Fruit fly (Drosophila melanogaster) whole organism, embryonic: Measurements from ENCODE around the gene Idh3b.

ENCODE experiments used
- Atf6 ChIP-seq: fragments of 200-800 bp; sonication (Bioruptor generic); IDR thresholded peaks from 2 replicates; pipeline ENCODE4 v1.3.6; 2022; ENCODE audit warnings: missing biosample characterization, missing genetic modification characterization
- CG13123 ChIP-seq: fragments of 200-800 bp; sonication (Bioruptor generic); optimal IDR thresholded peaks from 2 replicates; lab custom pipeline; 2016; ENCODE audit warnings: missing biosample characterization, missing genetic modification characterization
- CG14860 ChIP-seq: fragments of 200-800 bp; sonication (Bioruptor generic); IDR thresholded peaks from 3 replicates; pipeline ENCODE4 v1.3.6; 2022; ENCODE audit warnings: missing biosample characterization, missing genetic modification characterization; ENCODE audit not compliant: partially characterized antibody
- CG16779 ChIP-seq: fragments of 200-800 bp; sonication (Bioruptor generic); IDR thresholded peaks from 2 replicates; pipeline ENCODE4 v1.3.6; 2022; ENCODE audit warnings: missing biosample characterization, missing genetic modification characterization
- CG16813 ChIP-seq: fragments of 200-800 bp; sonication (Bioruptor generic); IDR thresholded peaks from 3 replicates; pipeline ENCODE4 v1.3.6; 2022; ENCODE audit warnings: missing biosample characterization, missing genetic modification characterization; ENCODE audit not compliant: partially characterized antibody
- CG18011 ChIP-seq: fragments of 200-800 bp; sonication (Bioruptor generic); optimal IDR thresholded peaks from 2 replicates; lab custom pipeline; 2017; ENCODE audit warnings: missing biosample characterization, missing genetic modification characterization, mild to moderate bottlenecking, moderate library complexity, missing genotype
- CG18476 ChIP-seq: fragments of 200-800 bp; sonication (Bioruptor generic); optimal IDR thresholded peaks from 2 replicates; lab custom pipeline; 2016; ENCODE audit warnings: missing biosample characterization, mild to moderate bottlenecking, missing genetic modification characterization
- CG2116 ChIP-seq: fragments of 200-800 bp; sonication (Bioruptor generic); optimal IDR thresholded peaks from 3 replicates; lab custom pipeline; 2018; ENCODE audit warnings: missing biosample characterization, mild to moderate bottlenecking, missing genetic modification characterization
- CG2199 ChIP-seq: fragments of 200-800 bp; sonication (Bioruptor generic); IDR thresholded peaks from 3 replicates; pipeline ENCODE4 v1.3.6; 2022; ENCODE audit warnings: missing biosample characterization, missing genetic modification characterization
- CG33557 ChIP-seq: fragments of 200-800 bp; sonication (Bioruptor generic); optimal IDR thresholded peaks from 2 replicates; lab custom pipeline; 2019; ENCODE audit warnings: missing biosample characterization, mild to moderate bottlenecking, missing genetic modification characterization, moderate library complexity
- CG3847 ChIP-seq: fragments of 200-800 bp; sonication (Bioruptor generic); IDR thresholded peaks from 2 replicates; pipeline ENCODE4 v1.3.6; 2022; ENCODE audit warnings: missing biosample characterization, missing genetic modification characterization
- CG4282 ChIP-seq: fragments of 200-800 bp; sonication (Bioruptor generic); optimal IDR thresholded peaks from 2 replicates; lab custom pipeline; 2016; ENCODE audit warnings: missing biosample characterization, missing genetic modification characterization
- CG6689 ChIP-seq: fragments of 200-800 bp; sonication (Bioruptor generic); IDR thresholded peaks from 2 replicates; pipeline ENCODE4 v1.3.6; 2022; ENCODE audit warnings: missing biosample characterization, missing genetic modification characterization
- CG9932 ChIP-seq: fragments of 200-800 bp; sonication (Bioruptor generic); IDR thresholded peaks from 2 replicates; pipeline ENCODE4 v1.3.6; 2022; ENCODE audit warnings: missing biosample characterization, missing genetic modification characterization
- D19B ChIP-seq: fragments of 200-800 bp; sonication (Bioruptor generic); optimal IDR thresholded peaks from 2 replicates; lab custom pipeline; 2017; ENCODE audit warnings: missing biosample characterization, mild to moderate bottlenecking, missing genetic modification characterization
- Dek ChIP-seq: fragments of 200-800 bp; sonication (Bioruptor generic); optimal IDR thresholded peaks from 3 replicates; lab custom pipeline; 2019; ENCODE audit warnings: missing biosample characterization, mild to moderate bottlenecking, missing genetic modification characterization, moderate library complexity
- Dfd ChIP-seq, 2 experiments: fragments of >200 bp; optimal IDR thresholded peaks; 2 replicates each; lab custom pipeline; 2017; ENCODE audit warnings: missing biosample characterization in 2 of 2, missing genetic modification characterization in 2 of 2
- Fer1 ChIP-seq: fragments of 200-800 bp; sonication (Bioruptor generic); optimal IDR thresholded peaks from 2 replicates; lab custom pipeline; 2017; ENCODE audit warnings: missing biosample characterization, mild to moderate bottlenecking, missing genetic modification characterization
- Hr78 ChIP-seq, 2 experiments: fragments of 200-800 bp in 1 of 2; fragments of >200 bp in 1 of 2; sonication (Bioruptor generic) in 1 of 2; optimal IDR thresholded peaks; 2 replicates each; lab custom pipeline; 2017 to 2019; ENCODE audit warnings: missing biosample characterization in 2 of 2, missing genetic modification characterization in 2 of 2, mild to moderate bottlenecking in 1 of 2, moderate library complexity in 1 of 2
- MTF-1 ChIP-seq: fragments of 200-800 bp; sonication (Bioruptor generic); optimal IDR thresholded peaks from 2 replicates; lab custom pipeline; 2018; ENCODE audit warnings: missing biosample characterization, mild to moderate bottlenecking, missing genetic modification characterization, borderline replicate concordance
- NC2α ChIP-seq: fragments of 200-800 bp; sonication (Bioruptor generic); optimal IDR thresholded peaks from 2 replicates; lab custom pipeline; 2016; ENCODE audit warnings: missing biosample characterization, missing genetic modification characterization
- Opbp ChIP-seq: fragments of 200-800 bp; sonication (Bioruptor generic); IDR thresholded peaks from 3 replicates; pipeline ENCODE4 v1.3.6; 2022; ENCODE audit warnings: missing biosample characterization, missing genetic modification characterization; ENCODE audit not compliant: partially characterized antibody
- Pdp1 ChIP-seq, 2 experiments: fragments of 200-800 bp; sonication (Bioruptor generic); optimal IDR thresholded peaks; 3 replicates each; lab custom pipeline; 2016; ENCODE audit warnings: missing biosample characterization in 2 of 2, missing genetic modification characterization in 2 of 2, mild to moderate bottlenecking in 1 of 2, moderate library complexity in 1 of 2
- Trl ChIP-seq, 3 experiments: fragments of >200 bp in 2 of 3; fragments of 200-800 bp in 1 of 3; sonication (Bioruptor generic) in 1 of 3; optimal IDR thresholded peaks; 2 replicates in 1 of 3; 3 replicates in 2 of 3; lab custom pipeline; 2016 to 2017; ENCODE audit warnings: missing biosample characterization in 1 of 3, missing genetic modification characterization in 1 of 3
- chm ChIP-seq: fragments of 200-800 bp; sonication (Bioruptor generic); IDR thresholded peaks from 2 replicates; pipeline ENCODE4 v1.3.6; 2022; ENCODE audit warnings: missing biosample characterization, missing genetic modification characterization
- ci ChIP-seq: fragments of 200-800 bp; sonication (Bioruptor generic); IDR thresholded peaks from 3 replicates; pipeline ENCODE4 v1.3.6; 2022; ENCODE audit warnings: missing biosample characterization, missing genetic modification characterization
- crol ChIP-seq: fragments of 200-800 bp; sonication (Bioruptor generic); IDR thresholded peaks from 2 replicates; pipeline ENCODE4 v1.3.6; 2022; ENCODE audit warnings: missing biosample characterization, missing genetic modification characterization
- kah ChIP-seq: fragments of 200-800 bp; sonication (Bioruptor generic); optimal IDR thresholded peaks from 2 replicates; lab custom pipeline; 2018; ENCODE audit warnings: missing biosample characterization, mild to moderate bottlenecking, missing genetic modification characterization
- ken ChIP-seq: fragments of 200-800 bp; sonication (Bioruptor generic); IDR thresholded peaks from 3 replicates; pipeline ENCODE4 v1.3.6; 2022; ENCODE audit warnings: missing biosample characterization, missing genetic modification characterization
- lbe ChIP-seq: fragments of 200-800 bp; sonication (Bioruptor generic); optimal IDR thresholded peaks from 2 replicates; lab custom pipeline; 2016; ENCODE audit warnings: missing biosample characterization, mild to moderate bottlenecking, missing genetic modification characterization
- lmd ChIP-seq: fragments of 200-800 bp; sonication (Bioruptor generic); IDR thresholded peaks from 2 replicates; pipeline ENCODE4 v1.3.6; 2022; ENCODE audit warnings: missing biosample characterization, missing genetic modification characterization
- lov ChIP-seq, 2 experiments: fragments of 200-800 bp in 1 of 2; fragments of >200 bp in 1 of 2; sonication (Bioruptor generic) in 1 of 2; IDR thresholded peaks in 1 of 2; optimal IDR thresholded peaks in 1 of 2; 2 replicates in 1 of 2; 3 replicates in 1 of 2; pipeline versions ENCODE4 v1.3.6 to Lab custom; 2017 to 2022; ENCODE audit warnings: missing biosample characterization in 1 of 2, missing genetic modification characterization in 1 of 2
- nom ChIP-seq: fragments of 200-800 bp; sonication (Bioruptor generic); optimal IDR thresholded peaks from 2 replicates; lab custom pipeline; 2017; ENCODE audit warnings: missing biosample characterization, missing genetic modification characterization, mild to moderate bottlenecking, moderate library complexity, missing genetic modification reagents
- pan ChIP-seq, 4 experiments: fragments of >200 bp in 3 of 4; fragments of 200-800 bp in 1 of 4; sonication (Bioruptor generic) in 1 of 4; optimal IDR thresholded peaks in 3 of 4; IDR thresholded peaks in 1 of 4; 2 replicates each; pipeline versions ENCODE4 v1.3.6 to Lab custom; 2017 to 2022; ENCODE audit warnings: missing biosample characterization in 2 of 4, missing genetic modification characterization in 2 of 4, mixed read lengths in 1 of 4
- pros ChIP-seq: fragments of 200-800 bp; sonication (Bioruptor generic); optimal IDR thresholded peaks from 3 replicates; lab custom pipeline; 2019; ENCODE audit warnings: missing biosample characterization, mild to moderate bottlenecking, missing genetic modification characterization, moderate library complexity
- psq ChIP-seq: fragments of 200-800 bp; sonication (Bioruptor generic); optimal IDR thresholded peaks from 2 replicates; lab custom pipeline; 2017; ENCODE audit warnings: missing biosample characterization, missing genetic modification characterization
- sens ChIP-seq: fragments of 200-800 bp; sonication (Bioruptor generic); peaks from one replicate; lab custom pipeline; 2016; ENCODE audit warnings: missing biosample characterization, missing genetic modification characterization
- slbo ChIP-seq: fragments of 200-800 bp; sonication (Bioruptor generic); IDR thresholded peaks from 2 replicates; pipeline ENCODE4 v1.3.6; 2022; ENCODE audit warnings: missing biosample characterization, missing genetic modification characterization
- ttk ChIP-seq: fragments of 200-800 bp; sonication (Bioruptor generic); IDR thresholded peaks from 2 replicates; pipeline ENCODE4 v2.1.2; 2022; ENCODE audit warnings: missing biosample characterization, missing genetic modification characterization
- vfl ChIP-seq: fragments of 200-800 bp; sonication (Bioruptor generic); optimal IDR thresholded peaks from 2 replicates; lab custom pipeline; 2016; ENCODE audit warnings: missing biosample characterization, missing genetic modification characterization
- vnd ChIP-seq: fragments of 200-800 bp; sonication (Bioruptor generic); IDR thresholded peaks from 3 replicates; pipeline ENCODE4 v1.3.6; 2022; ENCODE audit warnings: missing biosample characterization, missing genetic modification characterization; ENCODE audit not compliant: partially characterized antibody

The Idh3b gene

DNA sequence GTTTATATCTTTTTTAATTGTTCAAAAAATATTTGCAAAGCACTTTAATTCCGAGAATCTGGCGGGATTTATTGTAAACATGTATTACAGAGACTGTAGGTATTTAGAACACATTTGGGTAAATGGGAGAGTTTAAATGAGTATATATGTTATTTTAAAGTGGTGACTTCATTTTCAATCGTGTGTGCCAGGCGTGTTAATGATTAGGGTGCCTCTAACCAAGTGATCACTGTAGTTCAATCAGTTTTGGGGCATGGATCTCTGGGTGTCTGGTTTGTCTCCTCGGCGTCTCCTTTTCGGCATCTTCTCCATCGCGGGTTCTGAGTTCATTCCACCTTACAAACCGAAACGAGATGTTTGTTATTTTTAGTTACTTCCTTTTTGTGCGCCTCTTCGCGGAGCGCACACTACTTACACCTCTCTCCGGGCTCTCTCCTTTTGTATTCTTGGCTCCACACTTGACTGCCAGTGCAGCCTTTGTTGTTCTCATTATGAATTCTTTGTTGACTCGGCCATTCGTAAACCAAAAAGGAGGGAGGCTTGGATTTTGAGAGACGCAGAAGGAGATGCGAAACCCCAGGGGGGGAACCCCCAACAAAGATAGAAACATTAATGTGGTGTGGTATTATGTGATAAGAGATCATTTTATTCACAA, 24.7 kb upstream of the Idh3b start (continued):
- TF ChIP-seq pros (GFP tag; lab: Kevin White, UChicago) (peak; percentile 58), MTF-1 (GFP tag; lab: Kevin White, UChicago) (no peak), vfl (no peak), psq (GFP tag; lab: Kevin White, UChicago) (peak; percentile 52), CG2116 (GFP tag; lab: Kevin White, UChicago) (no peak), NC2α (GFP tag; lab: Kevin White, UChicago) (no peak), kah (GFP tag; lab: Kevin White, UChicago) (no peak), Trl (optimal IDR thresholded peaks at IDR 0.05; lab: Kevin White, UChicago) (peak; percentile 4 to 67), Trl (GFP tag; optimal IDR thresholded peaks at IDR 0.05; lab: Kevin White, UChicago) (peak; percentile 34), CG18476 (no peak), nom (GFP tag; lab: Kevin White, UChicago) (peak; percentile 13), lbe (GFP tag; lab: Kevin White, UChicago) (peak; percentile 44), sens (GFP tag; lab: Kevin White, UChicago) (peak; percentile 73), CG6689 (GFP tag; lab: Robert Waterston, UW) (peak; percentile 42; the same call in 1 of the 2 replicates), crol (GFP tag; lab: Robert Waterston, UW) (peak; percentile 44; the same call in 1 of the 2 replicates), CG33557 (GFP tag; lab: Kevin White, UChicago) (peak; percentile 37), CG13123 (GFP tag; lab: Kevin White, UChicago) (no peak)

dm6 chr3R:22042982-22043381, 23.8 kb upstream of the Idh3b start:
- 0 out of 3 replicates have a peak, but pooled peaks have one; percentile 35 for TF ChIP-seq Opbp
- TF ChIP-seq crol (GFP tag; lab: Robert Waterston, UW) = peak; percentile 11; the same call in 1 of the 2 replicates
- TF ChIP-seq vnd (GFP tag; lab: Robert Waterston, UW) = 0 out of 3 replicates have a peak, but pooled peaks have one; percentile 10
- TF ChIP-seq Dfd (GFP tag; optimal IDR thresholded peaks at IDR 0.05; lab: Kevin White, UChicago) = peak in 1 of 2 experiments; percentile 45
- peak; percentile 62; the same call in 1 of the 2 replicates for TF ChIP-seq CG16779 (GFP tag; lab: Robert Waterston, UW)
- no peak for TF ChIP-seq pan (optimal IDR thresholded peaks at IDR 0.05; lab: Kevin White, UChicago)
- TF ChIP-seq pan (GFP tag; optimal IDR thresholded peaks at IDR 0.05 in 1 of 2, IDR thresholded peaks at IDR 0.05 in 1 of 2) = no peak
- TF ChIP-seq sens (GFP tag; lab: Kevin White, UChicago) = peak; percentile 58
- 0 out of 3 replicates have a peak, but pooled peaks have one; percentile 44 for TF ChIP-seq ci
- TF ChIP-seq Dek (tag; lab: Kevin White, UChicago) = no peak
- TF ChIP-seq chm (GFP tag; lab: Robert Waterston, UW) = 0 out of 2 replicates have a peak, but pooled peaks have one; percentile 46
- 0 out of 3 replicates have a peak, but pooled peaks have one; percentile 30 for TF ChIP-seq ken
- no peak for TF ChIP-seq Fer1
- 0 out of 3 replicates have a peak, but pooled peaks have one; percentile 21 for TF ChIP-seq CG16813 (GFP tag; lab: Robert Waterston, UW)
- TF ChIP-seq lov (optimal IDR thresholded peaks at IDR 0.05; lab: Kevin White, UChicago) = no peak
- TF ChIP-seq lov (GFP tag; IDR thresholded peaks at IDR 0.05; lab: Robert Waterston, UW) = peak; percentile 50; the same call in 1 of the 3 replicates
- TF ChIP-seq CG18011 = no peak
- peak; percentile 0 for TF ChIP-seq kah (GFP tag; lab: Kevin White, UChicago)
- TF ChIP-seq CG4282 (GFP tag; lab: Kevin White, UChicago) = no peak
- peak in 1 of 2 experiments; percentile 79 for TF ChIP-seq Pdp1 (GFP tag; optimal IDR thresholded peaks at IDR 0.05; lab: Kevin White, UChicago)
- TF ChIP-seq CG14860 (GFP tag; lab: Robert Waterston, UW) = 0 out of 3 replicates have a peak, but pooled peaks have one; percentile 31
- 0 out of 2 replicates have a peak, but pooled peaks have one; percentile 13 for TF ChIP-seq ttk (GFP tag; lab: Robert Waterston, UW)
- TF ChIP-seq D19B = no peak
- peak; percentile 23; the same call in 1 of the 2 replicates for TF ChIP-seq CG9932 (GFP tag; lab: Robert Waterston, UW)
- TF ChIP-seq CG2199 (GFP tag; lab: Robert Waterston, UW) = 0 out of 3 replicates have a peak, but pooled peaks have one; percentile 11
- TF ChIP-seq lmd (GFP tag; lab: Robert Waterston, UW) = no peak
- TF ChIP-seq Atf6 = 0 out of 2 replicates have a peak, but pooled peaks have one; percentile 12
- TF ChIP-seq CG3847 (GFP tag; lab: Robert Waterston, UW) = 0 out of 2 replicates have a peak, but pooled peaks have one; percentile 14
- peak in 1 of 2 experiments; percentile 64 for TF ChIP-seq Hr78 (GFP tag; optimal IDR thresholded peaks at IDR 0.05; lab: Kevin White, UChicago)
- peak; percentile 41; the same call in 1 of the 2 replicates for TF ChIP-seq slbo (GFP tag; lab: Robert Waterston, UW)
